Fruit fly (Drosophila melanogaster) whole organism, embryonic: ENCODE measurements around the gene senju.

Source experiments
- CG11085 ChIP-seq: fragments of 200-800 bp; sonication (Bioruptor generic); IDR thresholded peaks from 2 replicates; pipeline ENCODE4 v1.3.6; 2022; ENCODE audit warnings: missing biosample characterization, missing genetic modification characterization
- CG12155 ChIP-seq: fragments of 200-800 bp; sonication (Bioruptor generic); optimal IDR thresholded peaks from 3 replicates; lab custom pipeline; 2016; ENCODE audit warnings: missing biosample characterization, missing genetic modification characterization
- CG14710 ChIP-seq: fragments of 200-800 bp; sonication (Bioruptor generic); optimal IDR thresholded peaks from 3 replicates; lab custom pipeline; 2019; ENCODE audit warnings: missing biosample characterization, mild to moderate bottlenecking, missing genetic modification characterization, moderate library complexity
- CG14860 ChIP-seq: fragments of 200-800 bp; sonication (Bioruptor generic); IDR thresholded peaks from 3 replicates; pipeline ENCODE4 v1.3.6; 2022; ENCODE audit warnings: missing biosample characterization, missing genetic modification characterization; ENCODE audit not compliant: partially characterized antibody
- CG17385 ChIP-seq: fragments of 200-800 bp; sonication (Bioruptor generic); optimal IDR thresholded peaks from 3 replicates; lab custom pipeline; 2018; ENCODE audit warnings: missing biosample characterization, mild to moderate bottlenecking, missing genetic modification characterization
- CG2120 ChIP-seq: fragments of 200-800 bp; sonication (Bioruptor generic); optimal IDR thresholded peaks from 3 replicates; lab custom pipeline; 2016; ENCODE audit warnings: missing biosample characterization, missing genetic modification characterization
- CG2199 ChIP-seq: fragments of 200-800 bp; sonication (Bioruptor generic); IDR thresholded peaks from 3 replicates; pipeline ENCODE4 v1.3.6; 2022; ENCODE audit warnings: missing biosample characterization, missing genetic modification characterization
- CG2202 ChIP-seq: fragments of 200-800 bp; sonication (Bioruptor generic); optimal IDR thresholded peaks from 2 replicates; lab custom pipeline; 2018; ENCODE audit warnings: missing biosample characterization, mild to moderate bottlenecking, missing genetic modification characterization
- CG2712 ChIP-seq: fragments of 200-800 bp; optimal IDR thresholded peaks from 3 replicates; lab custom pipeline; 2019; ENCODE audit warnings: missing biosample characterization, mild to moderate bottlenecking, missing genetic modification characterization, moderate library complexity
- CG2875 ChIP-seq: fragments of 200-800 bp; sonication (Bioruptor generic); optimal IDR thresholded peaks from 2 replicates; lab custom pipeline; 2017; ENCODE audit warnings: missing biosample characterization, mild to moderate bottlenecking, missing genetic modification characterization, missing genetic modification reagents
- CG30020 ChIP-seq: fragments of 200-800 bp; optimal IDR thresholded peaks from 2 replicates; lab custom pipeline; 2019; ENCODE audit warnings: missing biosample characterization, mild to moderate bottlenecking, missing genetic modification characterization, moderate library complexity
- CG30431 ChIP-seq: fragments of 200-800 bp; sonication (Bioruptor generic); optimal IDR thresholded peaks from 2 replicates; lab custom pipeline; 2017; ENCODE audit warnings: missing biosample characterization, missing genetic modification characterization
- CG31388 ChIP-seq: fragments of 200-800 bp; sonication (Bioruptor generic); optimal IDR thresholded peaks from 2 replicates; lab custom pipeline; 2016; ENCODE audit warnings: missing biosample characterization, missing genetic modification characterization
- CG32767 ChIP-seq: fragments of 200-800 bp; sonication (Bioruptor generic); IDR thresholded peaks from 2 replicates; pipeline ENCODE4 v1.3.6; 2022; ENCODE audit warnings: missing biosample characterization, missing genetic modification characterization
- CG3847 ChIP-seq: fragments of 200-800 bp; sonication (Bioruptor generic); IDR thresholded peaks from 2 replicates; pipeline ENCODE4 v1.3.6; 2022; ENCODE audit warnings: missing biosample characterization, missing genetic modification characterization
- CG4360 ChIP-seq: fragments of 200-800 bp; sonication (Bioruptor generic); IDR thresholded peaks from 2 replicates; pipeline ENCODE4 v1.3.6; 2022; ENCODE audit warnings: missing biosample characterization, missing genetic modification characterization
- CG6272 ChIP-seq: fragments of 200-800 bp; sonication (Bioruptor generic); IDR thresholded peaks from 2 replicates; pipeline ENCODE4 v1.3.6; 2022; ENCODE audit warnings: missing biosample characterization, missing genetic modification characterization
- CG7357 ChIP-seq: fragments of 200-800 bp; sonication (Bioruptor generic); IDR thresholded peaks from 3 replicates; pipeline ENCODE4 v1.3.6; 2022; ENCODE audit warnings: missing biosample characterization, missing genetic modification characterization
- CHES-1-like ChIP-seq: fragments of 200-800 bp; sonication (Bioruptor generic); optimal IDR thresholded peaks from 2 replicates; lab custom pipeline; 2016; ENCODE audit warnings: missing biosample characterization, missing genetic modification characterization
- D ChIP-seq, 2 experiments: fragments of 200-800 bp in 1 of 2; fragments of >200 bp in 1 of 2; sonication (Bioruptor generic) in 1 of 2; optimal IDR thresholded peaks; 2 replicates in 1 of 2; 3 replicates in 1 of 2; lab custom pipeline; 2017; ENCODE audit warnings: mild to moderate bottlenecking in 1 of 2, missing biosample characterization in 1 of 2, missing genetic modification characterization in 1 of 2, missing genetic modification reagents in 1 of 2
- Dad ChIP-seq: fragments of 200-800 bp; sonication (Bioruptor generic); optimal IDR thresholded peaks from 3 replicates; lab custom pipeline; 2016; ENCODE audit warnings: missing biosample characterization, missing genetic modification characterization
- Dref ChIP-seq: fragments of 200-800 bp; sonication (Bioruptor generic); IDR thresholded peaks from 2 replicates; pipeline ENCODE4 v1.3.6; 2022; ENCODE audit warnings: missing biosample characterization, missing genetic modification characterization
- Elba2 ChIP-seq: fragments of 200-800 bp; sonication (Bioruptor generic); optimal IDR thresholded peaks from 3 replicates; lab custom pipeline; 2016; ENCODE audit warnings: missing biosample characterization, missing genetic modification characterization
- HHEX ChIP-seq: fragments of 200-800 bp; sonication (Bioruptor generic); optimal IDR thresholded peaks from 3 replicates; lab custom pipeline; 2017; ENCODE audit warnings: missing biosample characterization, mild to moderate bottlenecking, missing genetic modification characterization, missing genetic modification reagents
- HmgZ ChIP-seq: fragments of 200-800 bp; sonication (Bioruptor generic); optimal IDR thresholded peaks from 2 replicates; lab custom pipeline; 2018; ENCODE audit warnings: missing biosample characterization, mild to moderate bottlenecking, missing genetic modification characterization
- Hr3 ChIP-seq: fragments of 200-800 bp; sonication (Bioruptor generic); optimal IDR thresholded peaks from 3 replicates; lab custom pipeline; 2016; ENCODE audit warnings: missing biosample characterization, missing genetic modification characterization
- Hsf ChIP-seq: fragments of 200-800 bp; sonication (Bioruptor generic); optimal IDR thresholded peaks from 3 replicates; lab custom pipeline; 2016; ENCODE audit warnings: missing biosample characterization, missing genetic modification characterization
- Med ChIP-seq: fragments of 200-800 bp; sonication (Bioruptor generic); peaks from one replicate; lab custom pipeline; 2016; ENCODE audit warnings: missing biosample characterization, missing genetic modification characterization, mild to moderate bottlenecking, inconsistent platforms, moderate library complexity
- Myb ChIP-seq: fragments of 200-800 bp; sonication (Bioruptor generic); optimal IDR thresholded peaks from 2 replicates; lab custom pipeline; 2016; ENCODE audit warnings: missing biosample characterization, missing genetic modification characterization
- NK7.1 ChIP-seq: fragments of 200-800 bp; sonication (Bioruptor generic); optimal IDR thresholded peaks from 3 replicates; lab custom pipeline; 2016; ENCODE audit warnings: missing biosample characterization, missing genetic modification characterization
- Neu2 ChIP-seq: fragments of 200-800 bp; sonication (Bioruptor generic); optimal IDR thresholded peaks from 3 replicates; lab custom pipeline; 2016; ENCODE audit warnings: missing biosample characterization, missing genetic modification characterization, borderline replicate concordance
- Poxn ChIP-seq: fragments of 200-800 bp; sonication (Bioruptor generic); IDR thresholded peaks from 2 replicates; pipeline ENCODE4 v1.3.6; 2022; ENCODE audit warnings: missing biosample characterization, missing genetic modification characterization
- bigmax ChIP-seq: fragments of 200-800 bp; sonication (Bioruptor generic); optimal IDR thresholded peaks from 2 replicates; lab custom pipeline; 2018; ENCODE audit warnings: missing biosample characterization, mild to moderate bottlenecking, missing genetic modification characterization
- btn ChIP-seq: fragments of 200-800 bp; sonication (Bioruptor generic); optimal IDR thresholded peaks from 2 replicates; lab custom pipeline; 2016; ENCODE audit warnings: missing biosample characterization, missing genetic modification characterization
- chinmo ChIP-seq: fragments of 200-800 bp; sonication (Bioruptor generic); IDR thresholded peaks from 4 replicates; pipeline ENCODE4 v1.3.6; 2022; ENCODE audit warnings: missing biosample characterization, missing genetic modification characterization; ENCODE audit not compliant: partially characterized antibody
- dysf ChIP-seq: fragments of 200-800 bp; sonication (Bioruptor generic); IDR thresholded peaks from 3 replicates; pipeline ENCODE4 v1.3.6; 2022; ENCODE audit warnings: missing biosample characterization, missing genetic modification characterization
- eyg ChIP-seq: fragments of 200-800 bp; sonication (Bioruptor generic); optimal IDR thresholded peaks from 3 replicates; lab custom pipeline; 2016; ENCODE audit warnings: missing biosample characterization, missing genetic modification characterization
- hkb ChIP-seq, 2 experiments: fragments of 200-800 bp in 1 of 2; fragments of >200 bp in 1 of 2; sonication (Bioruptor generic) in 1 of 2; IDR thresholded peaks in 1 of 2; optimal IDR thresholded peaks in 1 of 2; 2 replicates each; pipeline versions ENCODE4 v1.3.6 to Lab custom; 2017 to 2022; ENCODE audit warnings: missing biosample characterization in 1 of 2, missing genetic modification characterization in 1 of 2
- lilli ChIP-seq: fragments of 200-800 bp; sonication (Bioruptor generic); optimal IDR thresholded peaks from 3 replicates; lab custom pipeline; 2016; ENCODE audit warnings: missing biosample characterization, missing genetic modification characterization
- nerfin-2 ChIP-seq: fragments of 200-800 bp; sonication (Bioruptor generic); IDR thresholded peaks from 2 replicates; pipeline ENCODE4 v1.3.6; 2022; ENCODE audit warnings: missing biosample characterization, missing genetic modification characterization; ENCODE audit not compliant: partially characterized antibody
- pb ChIP-seq: fragments of 200-800 bp; sonication (Bioruptor generic); optimal IDR thresholded peaks from 3 replicates; lab custom pipeline; 2016; ENCODE audit warnings: missing biosample characterization, missing genetic modification characterization
- pita ChIP-seq: fragments of 200-800 bp; sonication (Bioruptor generic); optimal IDR thresholded peaks from 2 replicates; lab custom pipeline; 2017; ENCODE audit warnings: missing biosample characterization, mild to moderate bottlenecking, missing genetic modification characterization
- repo ChIP-seq: fragments of 200-800 bp; sonication (Bioruptor generic); optimal IDR thresholded peaks from 2 replicates; lab custom pipeline; 2016; ENCODE audit warnings: missing biosample characterization, missing genetic modification characterization
- scrt ChIP-seq: fragments of 200-800 bp; sonication (Bioruptor generic); optimal IDR thresholded peaks from 2 replicates; lab custom pipeline; 2018; ENCODE audit warnings: missing biosample characterization, mild to moderate bottlenecking, missing genetic modification characterization, moderate library complexity
- sim ChIP-seq: fragments of 200-800 bp; sonication (Bioruptor generic); IDR thresholded peaks from 2 replicates; pipeline ENCODE4 v1.3.6; 2022; ENCODE audit warnings: missing biosample characterization, missing genetic modification characterization
- slou ChIP-seq: fragments of 200-800 bp; sonication (Bioruptor generic); optimal IDR thresholded peaks from 3 replicates; lab custom pipeline; 2016; ENCODE audit warnings: missing biosample characterization, missing genetic modification characterization
- tll ChIP-seq, 2 experiments: fragments of 200-800 bp in 1 of 2; fragments of >200 bp in 1 of 2; sonication (Bioruptor generic) in 1 of 2; optimal IDR thresholded peaks; 2 replicates each; lab custom pipeline; 2017 to 2019; ENCODE audit warnings: missing biosample characterization in 2 of 2, missing genetic modification characterization in 2 of 2, mild to moderate bottlenecking in 1 of 2, moderate library complexity in 1 of 2
- vfl ChIP-seq: fragments of 200-800 bp; sonication (Bioruptor generic); optimal IDR thresholded peaks from 2 replicates; lab custom pipeline; 2016; ENCODE audit warnings: missing biosample characterization, missing genetic modification characterization
- wor ChIP-seq: fragments of 200-800 bp; sonication (Bioruptor generic); IDR thresholded peaks from 2 replicates; pipeline ENCODE4 v1.3.6; 2022; ENCODE audit warnings: missing biosample characterization, missing genetic modification characterization

The senju gene

dm6 chr2L:5009306-5010030 lies 43.2 kb upstream of the senju start, which contains the start of gene Rtnl1 (continued):
- TF ChIP-seq NK7.1 (GFP tag; lab: Kevin White, UChicago) (no peak), Dad (peak; percentile 20), dysf (GFP tag; lab: Robert Waterston, UW) (0 out of 3 replicates have a peak, but pooled peaks have one; percentile 12), btn (GFP tag; lab: Kevin White, UChicago) (no peak), Neu2 (GFP tag; lab: Kevin White, UChicago) (no peak), bigmax (GFP tag; lab: Kevin White, UChicago) (no peak), tll (GFP tag; optimal IDR thresholded peaks at IDR 0.05; lab: Kevin White, UChicago) (no peak), Med (GFP tag; lab: Kevin White, UChicago) (peak; percentile 91), pita (GFP tag; lab: Kevin White, UChicago) (peak; percentile 93), Hsf (peak; percentile 31), Myb (GFP tag; lab: Kevin White, UChicago) (peak; percentile 87), CG2875 (GFP tag; lab: Kevin White, UChicago) (no peak), CG14710 (tag; lab: Kevin White, UChicago) (peak; percentile 68), CG2199 (GFP tag; lab: Robert Waterston, UW) (no peak), CG31388 (GFP tag; lab: Kevin White, UChicago) (no peak), scrt (GFP tag; lab: Kevin White, UChicago) (no peak), CG4360 (no peak), vfl (GFP tag; lab: Kevin White, UChicago) (no peak), CG3847 (GFP tag; lab: Robert Waterston, UW) (peak; percentile 55; the same call in 1 of the 2 replicates), HHEX (no peak), CG30020 (peak; percentile 22), CG30431 (GFP tag; lab: Kevin White, UChicago) (no peak), CG32767 (GFP tag; lab: Robert Waterston, UW) (no peak), chinmo (GFP tag; lab: Robert Waterston, UW) (peak; percentile 99), CG11085 (GFP tag; lab: Robert Waterston, UW) (no peak), Elba2 (GFP tag; lab: Kevin White, UChicago) (peak; percentile 96), CG2202 (tag; lab: Kevin White, UChicago) (no peak), CG12155 (GFP tag; lab: Kevin White, UChicago) (peak; percentile 52), CG2120 (GFP tag; lab: Kevin White, UChicago) (peak; percentile 47), slou (GFP tag; lab: Kevin White, UChicago) (no peak), wor (GFP tag; lab: Robert Waterston, UW) (no peak), Hr3 (GFP tag; lab: Kevin White, UChicago) (no peak), eyg (GFP tag; lab: Kevin White, UChicago) (no peak), nerfin-2 (GFP tag; lab: Robert Waterston, UW) (peak; percentile 42; the same call in 1 of the 2 replicates), hkb (optimal IDR thresholded peaks at IDR 0.05; lab: Kevin White, UChicago) (peak; percentile 94), hkb (GFP tag; IDR thresholded peaks at IDR 0.05; lab: Robert Waterston, UW) (no peak; the same call in 1 of the 2 replicates), repo (GFP tag; lab: Kevin White, UChicago) (peak; percentile 26), CHES-1-like (GFP tag; lab: Kevin White, UChicago) (peak; percentile 78), pb (no peak), HmgZ (tag; lab: Kevin White, UChicago) (peak; percentile 87), CG14860 (peak; percentile 79), D (optimal IDR thresholded peaks at IDR 0.05; lab: Kevin White, UChicago) (no peak), D (GFP tag; optimal IDR thresholded peaks at IDR 0.05; lab: Kevin White, UChicago) (no peak), sim (GFP tag; lab: Robert Waterston, UW) (no peak), CG7357 (no peak), Poxn (GFP tag; lab: Robert Waterston, UW) (no peak), Dref (GFP tag; lab: Robert Waterston, UW) (peak; percentile 69), CG6272 (GFP tag; lab: Robert Waterston, UW) (0 out of 2 replicates have a peak, but pooled peaks have one; percentile 46), CG17385 (no peak), CG2712 (peak; percentile 60), lilli (GFP tag; lab: Kevin White, UChicago) (peak; percentile 32)
